Worm (Caenorhabditis elegans) whole organism, L1 larva: ENCODE data around the gene acy-1.

ENCODE experiments used
- C04F5.9 ChIP-seq: sonication (generic microtip); optimal IDR thresholded peaks from 2 replicates; lab custom pipeline; 2016; ENCODE audit warnings: missing genetic modification characterization, missing compliant biosample characterization
- C16A3.4 ChIP-seq: fragments of 150-350 bp; optimal IDR thresholded peaks from 2 replicates; lab custom pipeline; 2014; ENCODE audit warnings: missing biosample characterization, missing genetic modification characterization
- C34B4.2 ChIP-seq: sonication (generic microtip); optimal IDR thresholded peaks from 2 replicates; lab custom pipeline; 2017; ENCODE audit warnings: mild to moderate bottlenecking, missing genetic modification characterization, missing compliant biosample characterization
- F16B12.6 ChIP-seq: fragments of 150-350 bp; optimal IDR thresholded peaks from 2 replicates; lab custom pipeline; 2014; ENCODE audit warnings: missing biosample characterization, missing genetic modification characterization
- aha-1 ChIP-seq: fragments of 150-350 bp; optimal IDR thresholded peaks from 2 replicates; lab custom pipeline; 2014; ENCODE audit warnings: missing biosample characterization, missing genetic modification characterization
- alr-1 ChIP-seq: fragments of 200-800 bp; sonication (Bioruptor generic); optimal IDR thresholded peaks from 2 replicates; lab custom pipeline; 2018; ENCODE audit warnings: borderline replicate concordance, mild to moderate bottlenecking, missing genetic modification characterization, missing compliant biosample characterization
- blmp-1 ChIP-seq: fragments of 150-350 bp; optimal IDR thresholded peaks from 2 replicates; lab custom pipeline; 2014; ENCODE audit warnings: missing biosample characterization, missing genetic modification characterization
- ceh-82 ChIP-seq, 3 experiments: fragments of 150-350 bp in 1 of 3; sonication (generic microtip) in 2 of 3; optimal IDR thresholded peaks; 2 replicates each; lab custom pipeline; 2014 to 2017; ENCODE audit warnings: missing biosample characterization in 3 of 3, missing genetic modification characterization in 3 of 3
- ceh-90 ChIP-seq: sonication (generic microtip); optimal IDR thresholded peaks from 2 replicates; lab custom pipeline; 2016; ENCODE audit warnings: missing genetic modification characterization, missing compliant biosample characterization
- ces-1 ChIP-seq: fragments of 150-350 bp; optimal IDR thresholded peaks from 2 replicates; lab custom pipeline; 2014; ENCODE audit warnings: missing biosample characterization, missing genetic modification reagents, missing genetic modification characterization
- dpl-1 ChIP-seq, 3 experiments: fragments of 150-350 bp in 2 of 3; sonication (generic microtip) in 1 of 3; optimal IDR thresholded peaks; 2 replicates each; lab custom pipeline; 2014 to 2017; ENCODE audit warnings: missing biosample characterization in 3 of 3, missing genetic modification characterization in 3 of 3, missing genetic modification reagents in 3 of 3
- dsc-1 ChIP-seq: sonication (generic microtip); optimal IDR thresholded peaks from 2 replicates; lab custom pipeline; 2016; ENCODE audit warnings: mild to moderate bottlenecking, missing genetic modification characterization, missing compliant biosample characterization
- efl-1 ChIP-seq, 4 experiments: fragments of 150-350 bp; optimal IDR thresholded peaks in 3 of 4; peaks in 1 of 4; 1 replicate in 1 of 4; 2 replicates in 3 of 4; lab custom pipeline; 2014; ENCODE audit warnings: missing biosample characterization in 2 of 4, missing genetic modification characterization in 2 of 4, missing genetic modification reagents in 2 of 4
- efl-3 ChIP-seq: fragments of 200-800 bp; sonication (Bioruptor generic); optimal IDR thresholded peaks from 2 replicates; lab custom pipeline; 2018; ENCODE audit warnings: mild to moderate bottlenecking, missing genetic modification characterization, missing compliant biosample characterization
- egl-13 ChIP-seq: sonication (generic microtip); optimal IDR thresholded peaks from 2 replicates; lab custom pipeline; 2016; ENCODE audit warnings: missing genotype, missing genetic modification reagents, missing genetic modification characterization, missing compliant biosample characterization
- elt-3 ChIP-seq, 6 experiments: fragments of 150-350 bp in 1 of 6; sonication (generic microtip); optimal IDR thresholded peaks; 2 replicates each; lab custom pipeline; 2017 to 2018; ENCODE audit warnings: missing biosample characterization in 6 of 6, missing genetic modification characterization in 6 of 6, inconsistent platforms in 1 of 6
- fos-1 ChIP-seq: fragments of 150-350 bp; optimal IDR thresholded peaks from 2 replicates; lab custom pipeline; 2014; ENCODE audit warnings: missing biosample characterization, missing genetic modification characterization
- grh-1 ChIP-seq: fragments of 200-800 bp; sonication (Bioruptor generic); IDR thresholded peaks from 2 replicates; pipeline ENCODE4 v1.3.6; 2022; ENCODE audit warnings: missing genetic modification reagents, missing genetic modification characterization, missing compliant biosample characterization
- isw-1 ChIP-seq: fragments of 200-800 bp; sonication (Bioruptor generic); IDR thresholded peaks from 2 replicates; pipeline ENCODE4 v1.3.6; 2022; ENCODE audit warnings: missing genetic modification characterization, missing compliant biosample characterization
- lin-13 ChIP-seq: fragments of 150-350 bp; optimal IDR thresholded peaks from 2 replicates; lab custom pipeline; 2014; ENCODE audit warnings: missing biosample characterization, missing genetic modification reagents, missing genetic modification characterization
- lin-15B ChIP-seq: fragments of 150-350 bp; sonication (generic microtip); optimal IDR thresholded peaks from 3 replicates; lab custom pipeline; 2014; ENCODE audit warnings: missing biosample characterization, missing genetic modification characterization
- lin-35 ChIP-seq, 2 experiments: fragments of 150-350 bp; optimal IDR thresholded peaks; 2 replicates each; lab custom pipeline; 2014; ENCODE audit warnings: missing biosample characterization in 2 of 2, missing genetic modification characterization in 2 of 2, missing genetic modification reagents in 2 of 2
- lsy-2 ChIP-seq, 2 experiments: fragments of 150-350 bp; optimal IDR thresholded peaks; 2 replicates each; lab custom pipeline; 2014; ENCODE audit warnings: missing biosample characterization in 2 of 2, missing genetic modification characterization in 2 of 2
- mab-9 ChIP-seq: fragments of 200-800 bp; sonication (Bioruptor generic); IDR thresholded peaks from 2 replicates; pipeline ENCODE4 v1.3.6; 2022; ENCODE audit warnings: missing genetic modification reagents, missing genetic modification characterization, missing compliant biosample characterization
- nhr-12 ChIP-seq: sonication (generic microtip); optimal IDR thresholded peaks from 2 replicates; lab custom pipeline; 2017; ENCODE audit warnings: missing biosample characterization, missing genetic modification characterization
- nhr-19 ChIP-seq: fragments of 200-800 bp; sonication (Bioruptor generic); conservative IDR thresholded peaks from 2 replicates; pipeline ENCODE4 v1.3.6; 2022; ENCODE audit warnings: missing genetic modification characterization, missing compliant biosample characterization
- nhr-237 ChIP-seq: fragments of 150-350 bp; optimal IDR thresholded peaks from 2 replicates; lab custom pipeline; 2014; ENCODE audit warnings: missing biosample characterization, missing genetic modification characterization
- nhr-28 ChIP-seq: fragments of 150-350 bp; optimal IDR thresholded peaks from 2 replicates; lab custom pipeline; 2014; ENCODE audit warnings: missing biosample characterization, missing genetic modification characterization
- nhr-47 ChIP-seq: sonication (generic microtip); optimal IDR thresholded peaks from 2 replicates; lab custom pipeline; 2016; ENCODE audit warnings: mild to moderate bottlenecking, missing genetic modification characterization, moderate library complexity, missing compliant biosample characterization
- nhr-71 ChIP-seq: sonication (generic microtip); optimal IDR thresholded peaks from 2 replicates; lab custom pipeline; 2016; ENCODE audit warnings: mild to moderate bottlenecking, missing genetic modification characterization, moderate library complexity, missing compliant biosample characterization
- pag-3 ChIP-seq: sonication (generic microtip); optimal IDR thresholded peaks from 2 replicates; lab custom pipeline; 2017; ENCODE audit warnings: missing genetic modification characterization, mild to moderate bottlenecking, missing compliant biosample characterization, antibody characterized with exemption, borderline replicate concordance; ENCODE audit not compliant: insufficient read depth
- pax-3 ChIP-seq: fragments of 200-800 bp; sonication (Bioruptor generic); optimal IDR thresholded peaks from 2 replicates; lab custom pipeline; 2018; ENCODE audit warnings: mild to moderate bottlenecking, missing genetic modification characterization, moderate library complexity, missing compliant biosample characterization
- skn-1 ChIP-seq: fragments of 150-350 bp; optimal IDR thresholded peaks from 2 replicates; lab custom pipeline; 2014; ENCODE audit warnings: missing biosample characterization, missing genetic modification characterization
- sox-4 ChIP-seq: sonication (generic microtip); optimal IDR thresholded peaks from 2 replicates; lab custom pipeline; 2016; ENCODE audit warnings: missing genetic modification characterization, missing compliant biosample characterization
- swsn-7 ChIP-seq: sonication (generic microtip); optimal IDR thresholded peaks from 2 replicates; lab custom pipeline; 2016; ENCODE audit warnings: missing genetic modification characterization, missing compliant biosample characterization
- unc-130 ChIP-seq: fragments of 150-350 bp; optimal IDR thresholded peaks from 2 replicates; lab custom pipeline; 2017; ENCODE audit warnings: missing biosample characterization, missing genetic modification characterization, inconsistent platforms
- unc-30 ChIP-seq: sonication (generic microtip); optimal IDR thresholded peaks from 2 replicates; lab custom pipeline; 2017; ENCODE audit warnings: missing biosample characterization, missing genetic modification characterization
- xbp-1 ChIP-seq: sonication (generic microtip); optimal IDR thresholded peaks from 2 replicates; lab custom pipeline; 2016; ENCODE audit warnings: missing genetic modification characterization, missing compliant biosample characterization
- zag-1 ChIP-seq: fragments of 150-350 bp; optimal IDR thresholded peaks from 2 replicates; lab custom pipeline; 2014; ENCODE audit warnings: missing biosample characterization, missing genetic modification characterization
- ztf-11 ChIP-seq, 2 experiments: sonication (generic microtip); optimal IDR thresholded peaks; 2 replicates each; lab custom pipeline; 2016 to 2017; ENCODE audit warnings: missing genetic modification characterization in 2 of 2, missing biosample characterization in 1 of 2, missing compliant biosample characterization in 1 of 2

acy-1 gene

DNA sequence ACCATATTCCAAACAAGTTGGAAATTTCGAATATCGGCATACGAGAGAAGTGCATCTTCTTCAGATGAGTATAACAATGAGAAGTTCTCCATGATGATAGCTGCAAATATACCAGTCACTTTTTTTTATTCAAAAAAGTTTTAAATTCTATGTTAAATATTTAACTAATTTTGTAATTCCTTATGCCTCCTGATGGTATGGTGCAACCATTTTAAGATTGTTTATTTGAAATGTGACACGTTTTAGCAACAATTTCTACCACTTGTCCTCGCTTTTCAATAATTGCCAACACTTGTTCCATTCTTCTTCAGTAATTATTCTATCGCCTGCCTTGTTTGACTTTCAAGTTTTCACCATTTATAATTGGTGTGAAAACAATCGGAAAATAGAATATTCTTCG, 24.0 kb downstream of the acy-1 start, which contains the start of gene F17C8.6:
TSS of gene F17C8.6 (minus strand) at position 101 of the 400 bp plus-strand sequence.
- TF ChIP-seq fos-1 (tag; lab: Kevin White, UChicago) (no peak), lin-13 (GFP tag; lab: Kevin White, UChicago) (no peak), nhr-237 (tag; lab: Kevin White, UChicago) (no peak)

DNA sequence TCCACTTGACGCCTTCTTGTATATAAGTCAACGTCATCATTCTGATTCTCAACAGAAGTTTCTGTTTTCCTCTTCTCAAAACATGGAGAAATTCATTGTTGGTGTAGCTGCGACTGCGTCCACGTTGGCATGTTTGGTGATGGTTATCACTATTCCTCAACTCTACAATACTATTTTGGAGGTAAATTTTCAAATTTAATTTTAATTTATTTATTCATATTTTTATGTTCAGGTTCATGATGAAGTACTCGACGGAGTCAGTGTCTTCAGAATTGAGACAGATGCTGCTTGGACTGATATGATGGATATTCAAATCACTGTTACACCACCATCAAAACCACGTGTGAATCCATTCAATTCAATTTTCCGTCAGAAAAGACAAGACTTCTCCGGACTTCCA, 26.2 kb downstream of the acy-1 start, which contains the start of gene col-89:
TSS of gene col-89 (plus strand) at position 19 of the 400 bp plus-strand sequence.
- no peak for TF ChIP-seq ces-1 (GFP tag; lab: Kevin White, UChicago)
- TF ChIP-seq efl-1 (optimal IDR thresholded peaks at IDR 0.05; lab: Kevin White, UChicago): no peak
- peak in 1 of 2 experiments; percentile 66 for TF ChIP-seq efl-1 (GFP tag; optimal IDR thresholded peaks at IDR 0.05 in 1 of 2; lab: Kevin White, UChicago)

DNA sequence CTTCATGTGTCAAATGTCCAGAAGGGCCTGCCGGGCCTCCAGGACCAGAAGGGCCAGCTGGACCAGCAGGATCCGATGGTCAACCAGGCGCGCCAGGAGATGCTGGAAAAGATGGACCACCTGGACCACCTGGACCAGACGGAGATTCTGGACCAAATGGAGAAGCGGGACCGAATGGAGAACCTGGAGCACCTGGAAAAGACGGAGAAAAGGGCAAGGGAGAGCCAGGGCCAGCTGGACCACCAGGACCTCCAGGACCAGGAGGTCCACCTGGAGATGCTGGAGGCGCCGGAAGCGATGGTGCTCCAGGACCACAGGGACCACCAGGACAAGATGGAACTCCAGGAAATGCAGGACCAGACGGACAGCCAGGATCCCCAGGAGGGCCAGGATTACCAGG, 26.8 kb downstream of the acy-1 start:
- TF ChIP-seq efl-1 (optimal IDR thresholded peaks at IDR 0.05; lab: Kevin White, UChicago) (no peak), efl-1 (GFP tag; optimal IDR thresholded peaks at IDR 0.05 in 1 of 2; lab: Kevin White, UChicago) (peak in 1 of 2 experiments; percentile 10), nhr-28 (no peak), unc-30 (tag; lab: Kevin White, UChicago) (no peak)

DNA sequence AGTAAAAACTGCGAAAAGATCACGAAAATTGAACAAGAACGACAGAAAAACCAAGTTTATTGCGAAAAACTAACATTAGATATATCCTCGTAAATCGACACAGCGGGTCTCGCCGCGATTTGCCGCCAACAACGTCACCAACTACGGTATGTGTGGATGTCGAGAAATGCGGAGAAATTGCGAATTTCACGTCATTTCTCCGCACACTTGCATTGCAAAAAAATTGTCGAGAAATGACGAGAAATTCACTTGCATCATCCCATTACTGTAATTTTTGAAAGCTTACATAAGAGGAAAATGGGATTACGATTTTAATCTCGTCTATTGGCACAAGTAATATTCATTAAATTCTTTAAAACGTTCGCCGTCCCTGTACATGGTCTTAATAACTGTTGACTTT, 30.7 kb downstream of the acy-1 start:
- TF ChIP-seq nhr-19 (GFP tag; lab: Robert Waterston, UW) (peak; percentile 64), mab-9 (GFP tag; lab: Robert Waterston, UW) (0 out of 2 replicates have a peak, but pooled peaks have one; percentile 34), lsy-2 (tag; optimal IDR thresholded peaks at IDR 0.05; lab: Kevin White, UChicago) (peak in 1 of 2 experiments; percentile 23), grh-1 (GFP tag; lab: Robert Waterston, UW) (0 out of 2 replicates have a peak, but pooled peaks have one; percentile 29), C04F5.9 (tag; lab: Kevin White, UChicago) (peak; percentile 95), isw-1 (GFP tag; lab: Robert Waterston, UW) (peak; percentile 59)

DNA sequence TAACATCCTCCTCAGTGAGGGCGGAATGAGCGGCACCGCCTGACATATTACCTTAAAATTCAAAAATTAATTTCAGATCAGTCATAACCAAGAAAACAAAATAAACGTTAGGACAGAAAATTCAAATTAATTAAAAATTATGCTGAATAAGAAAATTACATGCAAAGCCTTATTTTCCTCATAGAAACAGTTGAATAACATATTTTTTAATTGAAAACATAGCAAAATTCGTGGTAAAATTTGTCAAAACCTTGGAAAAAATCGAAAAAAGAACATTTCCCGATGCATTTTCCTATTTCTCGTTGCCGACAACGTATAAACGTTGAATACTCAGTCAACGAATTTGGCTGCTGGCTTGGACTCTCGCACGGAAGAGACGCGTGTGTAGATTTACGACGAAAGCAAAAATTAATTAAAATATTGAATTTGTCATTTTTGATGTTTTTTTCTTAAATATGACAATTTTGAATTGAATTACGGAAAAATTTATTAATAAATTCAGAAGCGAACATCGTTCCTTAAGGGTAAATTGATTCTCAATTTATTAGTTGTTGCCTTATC, 32.2 kb downstream of the acy-1 start, which contains the start of the genes rps-0 and rbg-3:
TSS of gene rps-0 (minus strand) at position 51 of the 561 bp plus-strand sequence.
TSS of gene rbg-3 (plus strand) at position 424 of the 561 bp plus-strand sequence.
- TF ChIP-seq ztf-11 (tag; optimal IDR thresholded peaks at IDR 0.05; lab: Kevin White, UChicago) (peak in 1 of 2 experiments; percentile 72), swsn-7 (peak; percentile 92), zag-1 (tag; lab: Kevin White, UChicago) (no peak), egl-13 (tag; lab: Kevin White, UChicago) (peak; percentile 82), aha-1 (tag; lab: Kevin White, UChicago) (peak; percentile 2), fos-1 (tag; lab: Kevin White, UChicago) (peak; percentile 88), ces-1 (GFP tag; lab: Kevin White, UChicago) (no peak), unc-130 (tag; lab: Kevin White, UChicago) (peak; percentile 97), nhr-19 (GFP tag; lab: Robert Waterston, UW) (peak; percentile 93), lin-35 (GFP tag; optimal IDR thresholded peaks at IDR 0.05; lab: Kevin White, UChicago) (peak; percentile 92 to 95), ceh-90 (peak; percentile 20), C34B4.2 (no peak), efl-1 (optimal IDR thresholded peaks at IDR 0.05; lab: Kevin White, UChicago) (peak; percentile 94 to 95), efl-1 (GFP tag; optimal IDR thresholded peaks at IDR 0.05 in 1 of 2; lab: Kevin White, UChicago) (peak; percentile 88 to 99), C16A3.4 (tag; lab: Kevin White, UChicago) (peak; percentile 97), nhr-47 (tag; lab: Kevin White, UChicago) (peak; percentile 95), efl-3 (GFP tag; lab: Kevin White, UChicago) (no peak), dsc-1 (tag; lab: Kevin White, UChicago) (peak; percentile 92), pax-3 (tag; lab: Kevin White, UChicago) (peak; percentile 75), ceh-82 (tag; optimal IDR thresholded peaks at IDR 0.05; lab: Kevin White, UChicago) (peak; percentile 93 to 94 (median 93)), xbp-1 (tag; lab: Kevin White, UChicago) (peak; percentile 93), isw-1 (GFP tag; lab: Robert Waterston, UW) (peak; percentile 93), skn-1 (tag; lab: Kevin White, UChicago) (peak; percentile 76), elt-3 (tag; optimal IDR thresholded peaks at IDR 0.05; lab: Kevin White, UChicago) (peak in 5 of 6 experiments; percentile 13 to 90 (median 75)), pag-3 (tag; lab: Kevin White, UChicago) (no peak), F16B12.6 (peak; percentile 71), alr-1 (tag; lab: Kevin White, UChicago) (no peak), nhr-12 (tag; lab: Kevin White, UChicago) (no peak), blmp-1 (tag; lab: Kevin White, UChicago) (peak; percentile 89), dpl-1 (GFP tag; optimal IDR thresholded peaks at IDR 0.05; lab: Kevin White, UChicago) (peak; percentile 88 to 93 (median 93)), nhr-237 (tag; lab: Kevin White, UChicago) (peak; percentile 49), lin-15B (tag; lab: Kevin White, UChicago) (peak; percentile 92), nhr-71 (tag; lab: Kevin White, UChicago) (peak; percentile 97), unc-30 (tag; lab: Kevin White, UChicago) (no peak), sox-4 (tag; lab: Kevin White, UChicago) (peak; percentile 64)
